Fruit fly (Drosophila melanogaster) whole organism, adult: ENCODE data around the gene mew.

ENCODE experiments used
- CG11617 ChIP-seq: fragments of 200-800 bp; sonication (Bioruptor generic); optimal IDR thresholded peaks from 2 replicates; lab custom pipeline; 2017; ENCODE audit warnings: mild to moderate bottlenecking, missing biosample characterization, missing genetic modification reagents, missing genetic modification characterization
- CG12768 ChIP-seq: fragments of 200-800 bp; sonication (Bioruptor generic); optimal IDR thresholded peaks from 2 replicates; lab custom pipeline; 2017; ENCODE audit warnings: missing biosample characterization, missing genetic modification characterization, mild to moderate bottlenecking, moderate library complexity, missing genetic modification reagents
- CG14711 ChIP-seq: fragments of 200-800 bp; sonication (Bioruptor generic); optimal IDR thresholded peaks from 2 replicates; lab custom pipeline; 2018; ENCODE audit warnings: missing biosample characterization, mild to moderate bottlenecking, missing genetic modification characterization, moderate library complexity
- CG1620 ChIP-seq: fragments of 200-800 bp; sonication (Bioruptor generic); optimal IDR thresholded peaks from 2 replicates; lab custom pipeline; 2016; ENCODE audit warnings: missing biosample characterization, missing genetic modification characterization
- CG33017 ChIP-seq: fragments of 200-800 bp; sonication (Bioruptor generic); optimal IDR thresholded peaks from 2 replicates; lab custom pipeline; 2018; ENCODE audit warnings: missing biosample characterization, mild to moderate bottlenecking, missing genetic modification characterization, moderate library complexity
- CG7045 ChIP-seq: fragments of 200-800 bp; sonication (Bioruptor generic); optimal IDR thresholded peaks from 2 replicates; lab custom pipeline; 2017; ENCODE audit warnings: missing biosample characterization, mild to moderate bottlenecking, missing genetic modification characterization
- CG7101 ChIP-seq: fragments of 200-800 bp; sonication (Bioruptor generic); optimal IDR thresholded peaks from 2 replicates; lab custom pipeline; 2018; ENCODE audit warnings: missing biosample characterization, mild to moderate bottlenecking, missing genetic modification characterization, moderate library complexity
- Clk ChIP-seq: fragments of 200-800 bp; sonication (Bioruptor generic); optimal IDR thresholded peaks from 2 replicates; lab custom pipeline; 2017; ENCODE audit warnings: missing biosample characterization, missing genetic modification characterization
- Crg-1 ChIP-seq: fragments of 200-800 bp; sonication (Bioruptor generic); optimal IDR thresholded peaks from 2 replicates; lab custom pipeline; 2016; ENCODE audit warnings: missing biosample characterization, missing genetic modification characterization
- Hr96 ChIP-seq: fragments of 200-800 bp; sonication (Bioruptor generic); optimal IDR thresholded peaks from 2 replicates; lab custom pipeline; 2016; ENCODE audit warnings: missing biosample characterization, missing genetic modification characterization
- Mnt ChIP-seq: fragments of 200-800 bp; sonication (Bioruptor generic); optimal IDR thresholded peaks from 2 replicates; lab custom pipeline; 2016; ENCODE audit warnings: missing biosample characterization, mild to moderate bottlenecking, missing genetic modification characterization
- bab1 ChIP-seq: fragments of 200-800 bp; sonication (Bioruptor generic); optimal IDR thresholded peaks from 3 replicates; lab custom pipeline; 2019; ENCODE audit warnings: missing biosample characterization, mild to moderate bottlenecking, missing genetic modification characterization, moderate library complexity
- cic ChIP-seq: fragments of 200-800 bp; sonication (Bioruptor generic); optimal IDR thresholded peaks from 2 replicates; lab custom pipeline; 2017; ENCODE audit warnings: missing biosample characterization, mild to moderate bottlenecking, missing genetic modification characterization, moderate library complexity
- cnc ChIP-seq, 2 experiments: fragments of >200 bp; optimal IDR thresholded peaks; 2 replicates each; lab custom pipeline; 2017
- kay ChIP-seq: fragments of 200-800 bp; sonication (Bioruptor generic); peaks from one replicate; lab custom pipeline; 2016; ENCODE audit warnings: missing biosample characterization, missing genetic modification characterization, borderline replicate concordance
- ovo ChIP-seq: fragments of 200-800 bp; sonication (Bioruptor generic); optimal IDR thresholded peaks from 2 replicates; lab custom pipeline; 2016; ENCODE audit warnings: missing biosample characterization, missing genetic modification characterization
- pad ChIP-seq: fragments of 200-800 bp; sonication (Bioruptor generic); optimal IDR thresholded peaks from 3 replicates; lab custom pipeline; 2017; ENCODE audit warnings: missing biosample characterization, missing genetic modification characterization, mild to moderate bottlenecking, moderate library complexity, missing genetic modification reagents
- tj ChIP-seq: fragments of 200-800 bp; sonication (Bioruptor generic); optimal IDR thresholded peaks from 3 replicates; lab custom pipeline; 2017; ENCODE audit warnings: missing biosample characterization, mild to moderate bottlenecking, missing genetic modification characterization, moderate library complexity
- toe ChIP-seq: fragments of 200-800 bp; sonication (Bioruptor generic); optimal IDR thresholded peaks from 2 replicates; lab custom pipeline; 2016; ENCODE audit warnings: missing biosample characterization, missing genetic modification characterization

mew gene

DNA sequence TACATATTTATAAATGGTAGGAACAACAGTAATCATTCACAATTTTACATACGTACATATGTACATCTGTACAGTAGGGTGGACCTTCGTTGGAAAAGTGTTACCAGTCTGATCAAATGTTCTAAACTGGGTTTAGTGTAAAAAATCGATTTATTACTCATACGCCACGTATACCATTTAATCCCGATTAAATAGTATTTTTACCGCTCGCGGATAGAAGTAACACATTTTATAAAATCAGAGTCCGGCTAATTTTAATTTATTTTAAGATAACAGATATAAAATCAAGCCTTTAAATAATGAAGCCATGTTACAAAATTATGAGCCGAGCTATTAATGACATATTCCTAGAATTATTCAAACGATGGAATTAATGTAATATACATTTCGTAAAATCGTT is 37.9 kb downstream of the mew start:
- no peak for TF ChIP-seq CG7045 (GFP tag; lab: Kevin White, UChicago)
- no peak for TF ChIP-seq CG7101 (tag; lab: Kevin White, UChicago)
- peak; percentile 61 for TF ChIP-seq kay (GFP tag; lab: Kevin White, UChicago)

DNA sequence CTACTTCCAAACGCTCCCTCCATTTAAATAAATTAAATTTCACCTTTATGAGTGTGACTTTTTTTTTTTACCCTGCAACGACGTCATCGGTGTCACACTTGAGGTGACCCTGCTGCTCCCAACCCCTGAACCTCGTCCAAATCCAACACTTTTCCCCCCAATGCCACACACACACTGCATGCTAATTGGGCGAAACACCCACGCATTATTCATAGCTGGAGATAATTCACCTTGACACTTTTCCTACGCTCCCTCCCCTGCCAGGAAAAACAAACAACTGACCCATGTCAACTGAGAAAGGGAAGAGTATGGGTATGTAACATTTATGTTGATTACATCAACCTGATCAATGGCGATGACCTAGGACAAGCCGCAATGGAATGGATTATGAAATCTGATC is 39.0 kb downstream of the mew start:
- TF ChIP-seq toe, result no peak
- TF ChIP-seq Mnt, result no peak
- TF ChIP-seq Hr96 (GFP tag; lab: Kevin White, UChicago), result no peak
- no peak for TF ChIP-seq CG33017 (tag; lab: Kevin White, UChicago)

DNA sequence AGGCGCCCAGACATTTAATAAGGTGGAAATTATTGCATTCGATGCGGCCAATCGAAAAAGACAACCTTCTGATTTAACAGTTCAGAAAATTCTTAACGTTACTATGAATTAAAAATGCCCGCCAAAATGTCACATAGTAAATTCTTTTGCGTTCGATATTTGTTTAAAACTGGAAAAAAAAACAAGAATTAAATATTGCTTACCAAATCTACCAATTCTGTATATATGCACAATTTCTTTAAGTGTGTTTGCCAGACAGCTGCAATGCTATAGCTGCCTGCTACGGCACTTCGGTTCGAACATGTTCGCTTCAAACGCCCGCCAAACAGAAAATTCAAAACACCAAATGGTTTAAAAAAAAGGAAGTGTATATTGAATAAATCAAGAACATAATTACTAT is 44.2 kb downstream of the mew start:
- peak; percentile 36 for TF ChIP-seq CG14711 (tag; lab: Kevin White, UChicago)
- TF ChIP-seq kay (GFP tag; lab: Kevin White, UChicago), result peak; percentile 17
- TF ChIP-seq CG1620 (GFP tag; lab: Kevin White, UChicago), result peak; percentile 43
- TF ChIP-seq cic (GFP tag; lab: Kevin White, UChicago), result no peak
- peak; percentile 6 for TF ChIP-seq CG11617 (GFP tag; lab: Kevin White, UChicago)
- TF ChIP-seq bab1 (GFP tag; lab: Kevin White, UChicago), result peak; percentile 42
- peak; percentile 16 for TF ChIP-seq tj (GFP tag; lab: Kevin White, UChicago)
- TF ChIP-seq toe, result no peak
- TF ChIP-seq ovo (GFP tag; lab: Kevin White, UChicago), result no peak
- TF ChIP-seq CG7101 (tag; lab: Kevin White, UChicago), result peak; percentile 37
- TF ChIP-seq Crg-1 (GFP tag; lab: Kevin White, UChicago), result no peak
- no peak for TF ChIP-seq CG12768
- peak; percentile 5 for TF ChIP-seq Mnt

DNA sequence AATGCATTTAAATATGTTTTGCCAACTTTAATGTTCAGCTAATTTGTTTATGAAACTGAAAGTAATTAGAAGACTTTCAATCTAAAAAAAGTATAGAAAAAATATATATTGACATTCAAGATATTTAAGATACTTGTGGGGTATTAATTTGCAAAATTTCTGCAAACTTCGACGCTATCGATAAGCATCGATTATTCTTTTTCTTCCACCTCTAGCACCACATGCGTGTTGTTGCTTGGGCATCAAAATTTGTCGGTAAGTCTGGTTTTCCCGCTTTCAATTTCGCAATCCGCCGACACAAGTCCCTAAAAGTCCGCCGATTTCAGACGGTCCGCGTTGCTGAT is 46.2 kb downstream of the mew start, which contains the start of gene REG:
Gene REG, plus strand, starts transcription at position 188 of the 344 bp plus-strand sequence.
- TF ChIP-seq Mnt (peak; percentile 14), tj (GFP tag; lab: Kevin White, UChicago) (no peak)

DNA sequence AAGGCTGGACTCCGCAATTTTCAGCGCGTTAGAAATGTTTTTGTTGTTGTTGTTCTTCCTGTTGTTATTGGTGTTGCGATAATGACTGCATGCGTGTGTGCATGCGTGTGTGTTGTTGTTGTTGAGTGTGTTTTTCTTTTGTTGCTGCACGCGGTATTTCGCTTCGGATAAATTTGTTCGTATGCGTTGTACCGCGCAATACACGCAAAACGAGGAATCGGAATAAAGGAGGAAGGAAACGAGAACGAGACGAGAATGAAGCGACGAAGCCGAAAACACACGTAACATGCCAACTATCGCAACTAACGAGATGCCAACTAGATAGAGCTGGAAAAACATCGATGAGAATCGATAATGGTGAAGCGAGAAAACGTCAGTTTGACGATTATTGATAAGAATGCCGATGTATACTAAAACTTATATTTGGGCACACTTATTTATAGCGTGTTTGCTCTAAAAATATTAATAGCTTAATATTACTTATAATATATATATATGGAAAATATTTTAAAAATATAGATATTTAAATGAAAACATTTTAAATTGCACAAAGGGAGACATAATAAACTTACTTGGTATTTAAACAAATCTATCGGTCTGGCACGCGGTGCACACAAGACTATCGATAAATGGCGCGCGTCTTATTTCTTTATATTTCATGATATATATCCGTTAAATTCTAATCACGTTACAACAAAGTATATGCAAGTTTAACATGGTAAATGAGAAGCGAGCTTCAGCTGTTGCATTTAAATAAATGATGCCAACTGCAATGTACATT is 46.7 kb downstream of the mew start, which contains the start of gene sno:
Gene sno, minus strand, starts transcription at position 318 of the 781 bp plus-strand sequence.
- TF ChIP-seq CG1620 (GFP tag; lab: Kevin White, UChicago) (no peak), bab1 (GFP tag; lab: Kevin White, UChicago) (peak; percentile 25), Hr96 (GFP tag; lab: Kevin White, UChicago) (no peak), Mnt (peak; percentile 77), tj (GFP tag; lab: Kevin White, UChicago) (peak; percentile 64), CG33017 (tag; lab: Kevin White, UChicago) (no peak), ovo (GFP tag; lab: Kevin White, UChicago) (peak; percentile 5)

DNA sequence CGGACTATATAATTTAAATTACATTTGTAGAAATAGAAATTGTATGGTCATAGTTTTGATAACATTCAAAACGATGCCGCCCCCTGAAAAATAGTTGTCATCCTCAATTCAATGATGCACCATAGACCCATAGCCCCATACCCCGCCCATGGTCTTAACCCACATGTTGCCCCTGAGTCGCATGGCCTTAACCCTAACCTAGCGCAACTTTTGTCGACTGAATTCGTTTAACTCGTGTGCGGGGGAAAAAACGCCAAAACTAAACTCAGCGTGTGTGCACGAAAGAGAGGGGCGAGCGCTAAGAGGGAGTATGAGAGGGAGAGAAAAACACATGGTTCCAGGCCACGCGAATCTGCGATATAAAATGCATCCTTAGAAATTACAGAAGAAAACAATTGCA is 47.9 kb downstream of the mew start:
- TF ChIP-seq pad (GFP tag; lab: Kevin White, UChicago) (no peak), Mnt (peak; percentile 20), CG14711 (tag; lab: Kevin White, UChicago) (no peak), Clk (GFP tag; lab: Kevin White, UChicago) (no peak), bab1 (GFP tag; lab: Kevin White, UChicago) (peak; percentile 11)

DNA sequence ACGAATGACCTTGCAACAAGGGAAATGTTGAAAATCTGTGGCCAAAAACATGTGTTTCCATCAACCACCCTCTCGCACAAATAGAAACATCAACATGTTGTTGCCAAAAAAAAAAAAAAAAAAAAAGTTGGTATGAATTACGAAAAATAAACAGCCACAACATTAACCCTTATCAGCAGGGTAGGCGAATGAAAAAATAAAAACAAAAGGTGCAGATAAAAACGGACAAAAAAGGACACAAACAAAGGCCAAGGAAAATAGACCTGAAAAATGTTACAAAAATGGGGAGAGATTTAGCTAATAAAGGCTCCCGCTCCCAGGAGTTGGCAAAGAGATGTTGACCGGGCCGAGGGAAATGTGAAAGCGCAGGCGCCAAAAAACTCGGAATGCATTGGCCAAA is 48.9 kb downstream of the mew start:
- TF ChIP-seq CG14711 (tag; lab: Kevin White, UChicago) (no peak), pad (GFP tag; lab: Kevin White, UChicago) (no peak), toe (no peak), Crg-1 (GFP tag; lab: Kevin White, UChicago) (no peak), kay (GFP tag; lab: Kevin White, UChicago) (no peak), Mnt (no peak), CG11617 (GFP tag; lab: Kevin White, UChicago) (no peak), Hr96 (GFP tag; lab: Kevin White, UChicago) (no peak), CG12768 (no peak), CG1620 (GFP tag; lab: Kevin White, UChicago) (no peak), cnc (optimal IDR thresholded peaks at IDR 0.05; lab: Kevin White, UChicago) (no peak), CG7101 (tag; lab: Kevin White, UChicago) (no peak), ovo (GFP tag; lab: Kevin White, UChicago) (no peak), CG33017 (tag; lab: Kevin White, UChicago) (no peak), Clk (GFP tag; lab: Kevin White, UChicago) (no peak)

DNA sequence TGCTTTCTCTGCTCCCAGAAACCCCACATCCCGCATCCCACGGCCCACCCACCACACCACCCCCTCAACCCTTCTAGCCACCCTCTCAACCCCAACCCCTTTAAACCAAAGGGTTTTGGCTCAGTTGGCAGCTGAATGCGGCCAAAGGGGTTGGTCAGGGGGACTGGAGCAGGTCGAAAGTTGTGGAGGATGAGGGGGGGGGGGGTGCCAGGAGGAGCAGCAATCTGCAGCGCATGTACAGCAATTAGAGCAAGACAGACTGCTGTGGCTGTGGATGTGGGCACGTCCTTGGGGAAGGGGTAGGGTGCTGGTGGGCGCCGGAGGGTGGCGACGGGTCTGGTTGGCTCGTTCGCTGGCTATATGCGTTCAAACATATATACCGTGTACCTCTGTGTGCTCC is 49.7 kb downstream of the mew start:
- no peak for TF ChIP-seq CG11617 (GFP tag; lab: Kevin White, UChicago)
- no peak for TF ChIP-seq cnc (optimal IDR thresholded peaks at IDR 0.05; lab: Kevin White, UChicago)
- TF ChIP-seq toe, result no peak
